Fruit fly (Drosophila melanogaster) whole organism, embryonic: Measurements from ENCODE around the gene Sec5.
A peak's percentile ranks its signal among the peaks of the same experiment; 100 is the strongest.

Experiments
- Abd-B ChIP-seq: fragments of 200-800 bp; sonication (Bioruptor generic); optimal IDR thresholded peaks from 2 replicates; lab custom pipeline; 2018; ENCODE audit warnings: missing biosample characterization, mild to moderate bottlenecking, missing genetic modification characterization, moderate library complexity
- Ada2b ChIP-seq: fragments of 200-800 bp; sonication (Bioruptor generic); IDR thresholded peaks from 2 replicates; pipeline ENCODE4 v1.3.6; 2022; ENCODE audit warnings: missing biosample characterization, missing genetic modification characterization
- Adf1 ChIP-seq: fragments of 200-800 bp; sonication (Bioruptor generic); IDR thresholded peaks from 2 replicates; pipeline ENCODE4 v1.3.6; 2022; ENCODE audit warnings: missing biosample characterization, missing genetic modification characterization
- CG10209 ChIP-seq: fragments of 200-800 bp; sonication (Bioruptor generic); optimal IDR thresholded peaks from 3 replicates; lab custom pipeline; 2017; ENCODE audit warnings: missing biosample characterization, mild to moderate bottlenecking, missing genetic modification characterization, missing genetic modification reagents
- CG10462 ChIP-seq: fragments of 200-800 bp; sonication (Bioruptor generic); optimal IDR thresholded peaks from 2 replicates; lab custom pipeline; 2016; ENCODE audit warnings: missing biosample characterization, missing genetic modification characterization
- CG12942 ChIP-seq: fragments of 200-800 bp; sonication (Bioruptor generic); optimal IDR thresholded peaks from 3 replicates; lab custom pipeline; 2016; ENCODE audit warnings: missing biosample characterization, missing genetic modification characterization
- CG15514 ChIP-seq: fragments of 200-800 bp; sonication (Bioruptor generic); optimal IDR thresholded peaks from 3 replicates; lab custom pipeline; 2017; ENCODE audit warnings: missing biosample characterization, missing genetic modification characterization, mild to moderate bottlenecking, moderate library complexity, missing genetic modification reagents
- CG17829 ChIP-seq: fragments of 200-800 bp; optimal IDR thresholded peaks from 2 replicates; lab custom pipeline; 2019; ENCODE audit warnings: missing biosample characterization, mild to moderate bottlenecking, missing genetic modification characterization, moderate library complexity
- CG1832 ChIP-seq: fragments of 200-800 bp; sonication (Bioruptor generic); optimal IDR thresholded peaks from 2 replicates; lab custom pipeline; 2017; ENCODE audit warnings: missing biosample characterization, mild to moderate bottlenecking, missing genetic modification characterization, inconsistent platforms
- CG18619 ChIP-seq: fragments of 200-800 bp; sonication (Bioruptor generic); optimal IDR thresholded peaks from 3 replicates; lab custom pipeline; 2017; ENCODE audit warnings: missing biosample characterization, mild to moderate bottlenecking, missing genetic modification characterization
- CG18764 ChIP-seq: fragments of 200-800 bp; sonication (Bioruptor generic); optimal IDR thresholded peaks from 3 replicates; lab custom pipeline; 2016; ENCODE audit warnings: missing biosample characterization, missing genetic modification characterization
- CG2678 ChIP-seq: fragments of 200-800 bp; sonication (Bioruptor generic); optimal IDR thresholded peaks from 3 replicates; lab custom pipeline; 2019; ENCODE audit warnings: missing biosample characterization, mild to moderate bottlenecking, missing genetic modification characterization, moderate library complexity
- CG3281 ChIP-seq: fragments of 200-800 bp; sonication (Bioruptor generic); optimal IDR thresholded peaks from 3 replicates; lab custom pipeline; 2017; ENCODE audit warnings: missing biosample characterization, mild to moderate bottlenecking, missing genetic modification characterization
- CG4360 ChIP-seq: fragments of 200-800 bp; sonication (Bioruptor generic); IDR thresholded peaks from 2 replicates; pipeline ENCODE4 v1.3.6; 2022; ENCODE audit warnings: missing biosample characterization, missing genetic modification characterization
- CG6175 ChIP-seq: fragments of 200-800 bp; sonication (Bioruptor generic); IDR thresholded peaks from 3 replicates; pipeline ENCODE4 v1.3.6; 2022; ENCODE audit warnings: missing biosample characterization, missing genetic modification characterization
- CG6689 ChIP-seq: fragments of 200-800 bp; sonication (Bioruptor generic); IDR thresholded peaks from 2 replicates; pipeline ENCODE4 v1.3.6; 2022; ENCODE audit warnings: missing biosample characterization, missing genetic modification characterization
- CG7745 ChIP-seq: fragments of 200-800 bp; sonication (Bioruptor generic); optimal IDR thresholded peaks from 2 replicates; lab custom pipeline; 2018; ENCODE audit warnings: missing biosample characterization, mild to moderate bottlenecking, missing genetic modification characterization, moderate library complexity
- CG8089 ChIP-seq: fragments of 200-800 bp; sonication (Bioruptor generic); optimal IDR thresholded peaks from 3 replicates; lab custom pipeline; 2016; ENCODE audit warnings: missing biosample characterization, missing genetic modification characterization
- CoRest ChIP-seq: fragments of 200-800 bp; sonication (Bioruptor generic); optimal IDR thresholded peaks from 3 replicates; lab custom pipeline; 2018; ENCODE audit warnings: missing biosample characterization, mild to moderate bottlenecking, missing genetic modification characterization, moderate library complexity
- D ChIP-seq, 2 experiments: fragments of 200-800 bp in 1 of 2; fragments of >200 bp in 1 of 2; sonication (Bioruptor generic) in 1 of 2; optimal IDR thresholded peaks; 2 replicates in 1 of 2; 3 replicates in 1 of 2; lab custom pipeline; 2017; ENCODE audit warnings: mild to moderate bottlenecking in 1 of 2, missing biosample characterization in 1 of 2, missing genetic modification characterization in 1 of 2, missing genetic modification reagents in 1 of 2
- Drgx ChIP-seq: fragments of 200-800 bp; sonication (Bioruptor generic); IDR thresholded peaks from 2 replicates; pipeline ENCODE4 v1.3.6; 2022; ENCODE audit warnings: missing biosample characterization, missing genetic modification characterization
- Gsc ChIP-seq: fragments of 200-800 bp; sonication (Bioruptor generic); IDR thresholded peaks from 2 replicates; pipeline ENCODE4 v1.3.6; 2022; ENCODE audit warnings: missing biosample characterization, missing genetic modification characterization
- H2.0 ChIP-seq: fragments of 200-800 bp; sonication (Bioruptor generic); IDR thresholded peaks from 2 replicates; pipeline ENCODE4 v1.3.6; 2022; ENCODE audit warnings: missing biosample characterization, missing genetic modification characterization
- Kr ChIP-seq: fragments of 200-800 bp; sonication (Bioruptor generic); optimal IDR thresholded peaks from 2 replicates; lab custom pipeline; 2017; ENCODE audit warnings: missing biosample characterization, mild to moderate bottlenecking, missing genetic modification characterization
- ara ChIP-seq: fragments of 200-800 bp; sonication (Bioruptor generic); IDR thresholded peaks from 2 replicates; pipeline ENCODE4 v1.3.6; 2022; ENCODE audit warnings: missing biosample characterization, missing genetic modification characterization
- ase ChIP-seq: fragments of 200-800 bp; sonication (Bioruptor generic); IDR thresholded peaks from 3 replicates; pipeline ENCODE4 v1.3.6; 2022; ENCODE audit warnings: missing biosample characterization, missing genetic modification characterization
- bab2 ChIP-seq: fragments of 200-800 bp; sonication (Bioruptor generic); optimal IDR thresholded peaks from 2 replicates; lab custom pipeline; 2016; ENCODE audit warnings: missing biosample characterization, missing genetic modification characterization
- chif ChIP-seq, 2 experiments: fragments of 200-800 bp; sonication (Bioruptor generic); optimal IDR thresholded peaks; 3 replicates each; lab custom pipeline; 2016; ENCODE audit warnings: missing biosample characterization in 2 of 2, missing genetic modification characterization in 2 of 2
- chm ChIP-seq: fragments of 200-800 bp; sonication (Bioruptor generic); IDR thresholded peaks from 2 replicates; pipeline ENCODE4 v1.3.6; 2022; ENCODE audit warnings: missing biosample characterization, missing genetic modification characterization
- dpn ChIP-seq, 2 experiments: fragments of 200-800 bp; sonication (Bioruptor generic); optimal IDR thresholded peaks; 3 replicates each; lab custom pipeline; 2016; ENCODE audit warnings: missing biosample characterization in 2 of 2, missing genetic modification characterization in 2 of 2
- gsb ChIP-seq: fragments of 200-800 bp; sonication (Bioruptor generic); IDR thresholded peaks from 2 replicates; pipeline ENCODE4 v1.3.6; 2022; ENCODE audit warnings: missing biosample characterization, missing genetic modification characterization
- hb ChIP-seq: fragments of 200-800 bp; sonication (Bioruptor generic); IDR thresholded peaks from 3 replicates; pipeline ENCODE4 v1.3.6; 2022; ENCODE audit warnings: missing biosample characterization, missing genetic modification characterization; ENCODE audit not compliant: partially characterized antibody
- hbn ChIP-seq: fragments of 200-800 bp; sonication (Bioruptor generic); IDR thresholded peaks from 2 replicates; pipeline ENCODE4 v1.3.6; 2022; ENCODE audit warnings: missing biosample characterization, missing genetic modification characterization; ENCODE audit not compliant: partially characterized antibody
- jing ChIP-seq: fragments of 200-800 bp; sonication (Bioruptor generic); optimal IDR thresholded peaks from 2 replicates; lab custom pipeline; 2018; ENCODE audit warnings: missing biosample characterization, mild to moderate bottlenecking, missing genetic modification characterization
- ken ChIP-seq: fragments of 200-800 bp; sonication (Bioruptor generic); IDR thresholded peaks from 3 replicates; pipeline ENCODE4 v1.3.6; 2022; ENCODE audit warnings: missing biosample characterization, missing genetic modification characterization
- klu ChIP-seq: fragments of 200-800 bp; sonication (Bioruptor generic); IDR thresholded peaks from 2 replicates; pipeline ENCODE4 v1.3.6; 2022; ENCODE audit warnings: missing biosample characterization, missing genetic modification characterization
- lov ChIP-seq, 2 experiments: fragments of 200-800 bp in 1 of 2; fragments of >200 bp in 1 of 2; sonication (Bioruptor generic) in 1 of 2; IDR thresholded peaks in 1 of 2; optimal IDR thresholded peaks in 1 of 2; 2 replicates in 1 of 2; 3 replicates in 1 of 2; pipeline versions ENCODE4 v1.3.6 to Lab custom; 2017 to 2022; ENCODE audit warnings: missing biosample characterization in 1 of 2, missing genetic modification characterization in 1 of 2
- nom ChIP-seq: fragments of 200-800 bp; sonication (Bioruptor generic); optimal IDR thresholded peaks from 2 replicates; lab custom pipeline; 2017; ENCODE audit warnings: missing biosample characterization, missing genetic modification characterization, mild to moderate bottlenecking, moderate library complexity, missing genetic modification reagents
- otp ChIP-seq: fragments of 200-800 bp; sonication (Bioruptor generic); IDR thresholded peaks from 3 replicates; pipeline ENCODE4, ENCODE4 v1.3.6; 2022; ENCODE audit warnings: missing biosample characterization, missing genetic modification characterization
- p53 ChIP-seq: fragments of 200-800 bp; sonication (Bioruptor generic); optimal IDR thresholded peaks from 2 replicates; lab custom pipeline; 2016; ENCODE audit warnings: missing biosample characterization, missing genetic modification characterization
- pzg ChIP-seq: fragments of 200-800 bp; sonication (Bioruptor generic); optimal IDR thresholded peaks from 3 replicates; lab custom pipeline; 2018; ENCODE audit warnings: missing biosample characterization, mild to moderate bottlenecking, missing genetic modification characterization, moderate library complexity
- sim ChIP-seq: fragments of 200-800 bp; sonication (Bioruptor generic); IDR thresholded peaks from 2 replicates; pipeline ENCODE4 v1.3.6; 2022; ENCODE audit warnings: missing biosample characterization, missing genetic modification characterization
- slbo ChIP-seq: fragments of 200-800 bp; sonication (Bioruptor generic); IDR thresholded peaks from 2 replicates; pipeline ENCODE4 v1.3.6; 2022; ENCODE audit warnings: missing biosample characterization, missing genetic modification characterization
- slp2 ChIP-seq: fragments of 200-800 bp; sonication (Bioruptor generic); optimal IDR thresholded peaks from 2 replicates; lab custom pipeline; 2016; ENCODE audit warnings: missing biosample characterization, missing genetic modification characterization
- tap ChIP-seq: fragments of 200-800 bp; optimal IDR thresholded peaks from 3 replicates; lab custom pipeline; 2019; ENCODE audit warnings: missing biosample characterization, mild to moderate bottlenecking, missing genetic modification characterization, moderate library complexity
- trem ChIP-seq: fragments of 200-800 bp; optimal IDR thresholded peaks from 3 replicates; lab custom pipeline; 2019; ENCODE audit warnings: missing biosample characterization, mild to moderate bottlenecking, missing genetic modification characterization, moderate library complexity
- ttk ChIP-seq: fragments of 200-800 bp; sonication (Bioruptor generic); IDR thresholded peaks from 2 replicates; pipeline ENCODE4 v2.1.2; 2022; ENCODE audit warnings: missing biosample characterization, missing genetic modification characterization
- wor ChIP-seq: fragments of 200-800 bp; sonication (Bioruptor generic); IDR thresholded peaks from 2 replicates; pipeline ENCODE4 v1.3.6; 2022; ENCODE audit warnings: missing biosample characterization, missing genetic modification characterization
- zfh1 ChIP-seq: fragments of 200-800 bp; sonication (Bioruptor generic); IDR thresholded peaks from 3 replicates; pipeline ENCODE4 v1.3.6; 2022; ENCODE audit warnings: missing biosample characterization, missing genetic modification characterization

Sec5 gene

DNA sequence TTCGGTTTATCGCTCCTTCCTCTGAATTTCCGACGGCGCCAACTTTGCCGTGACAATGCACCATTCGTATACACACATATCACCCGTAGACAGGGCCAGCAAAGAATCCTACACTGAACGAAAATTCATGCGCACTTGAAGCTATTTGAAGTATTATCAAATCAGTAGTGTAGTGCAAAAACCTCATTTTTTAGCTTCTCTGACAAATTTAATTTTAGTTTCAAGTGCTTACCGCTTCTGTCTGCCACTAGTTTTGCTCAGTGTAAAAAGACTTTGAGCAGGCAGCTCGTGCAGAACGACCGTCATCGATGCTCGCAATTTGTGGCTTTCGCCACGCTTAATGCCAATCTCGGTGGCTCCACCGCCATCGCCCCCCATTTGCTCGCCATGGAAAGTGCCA, 12.3 kb upstream of the Sec5 start (continued):
- TF ChIP-seq Ada2b (peak; percentile 73), lov (optimal IDR thresholded peaks at IDR 0.05; lab: Kevin White, UChicago) (no peak), lov (GFP tag; IDR thresholded peaks at IDR 0.05; lab: Robert Waterston, UW) (peak; percentile 69; the same call in 1 of the 3 replicates), trem (tag; lab: Kevin White, UChicago) (no peak), Abd-B (GFP tag; lab: Kevin White, UChicago) (peak; percentile 18), ara (no peak), CG4360 (no peak), otp (GFP tag; lab: Robert Waterston, UW) (peak; percentile 67; the same call in 1 of the 3 replicates), CG15514 (GFP tag; lab: Kevin White, UChicago) (peak; percentile 28), chm (GFP tag; lab: Robert Waterston, UW) (0 out of 2 replicates have a peak, but pooled peaks have one; percentile 44), CG12942 (GFP tag; lab: Kevin White, UChicago) (peak; percentile 60), CG6689 (GFP tag; lab: Robert Waterston, UW) (peak; percentile 48), hb (GFP tag; lab: Robert Waterston, UW) (no peak), nom (GFP tag; lab: Kevin White, UChicago) (peak; percentile 6), sim (peak; percentile 39; the same call in 1 of the 2 replicates), chif (GFP tag; optimal IDR thresholded peaks at IDR 0.05; lab: Kevin White, UChicago) (peak; percentile 39 to 59), bab2 (peak; percentile 28), pzg (GFP tag; lab: Kevin White, UChicago) (no peak), gsb (GFP tag; lab: Robert Waterston, UW) (no peak), dpn (GFP tag; optimal IDR thresholded peaks at IDR 0.05; lab: Kevin White, UChicago) (peak; percentile 24 to 56), Drgx (peak; percentile 84), CG7745 (tag; lab: Kevin White, UChicago) (no peak), CG3281 (GFP tag; lab: Kevin White, UChicago) (no peak), CG17829 (tag; lab: Kevin White, UChicago) (no peak), slp2 (GFP tag; lab: Kevin White, UChicago) (peak; percentile 26), CG10462 (GFP tag; lab: Kevin White, UChicago) (no peak), Gsc (GFP tag; lab: Robert Waterston, UW) (no peak), CG18619 (GFP tag; lab: Kevin White, UChicago) (no peak), H2.0 (GFP tag; lab: Robert Waterston, UW) (peak; percentile 40; the same call in 1 of the 2 replicates), klu (GFP tag; lab: Robert Waterston, UW) (0 out of 2 replicates have a peak, but pooled peaks have one; percentile 27), Kr (GFP tag; lab: Kevin White, UChicago) (no peak), Adf1 (GFP tag; lab: Robert Waterston, UW) (no peak), CG8089 (GFP tag; lab: Kevin White, UChicago) (peak; percentile 18), CG10209 (GFP tag; lab: Kevin White, UChicago) (peak; percentile 51), D (optimal IDR thresholded peaks at IDR 0.05; lab: Kevin White, UChicago) (no peak), D (GFP tag; optimal IDR thresholded peaks at IDR 0.05; lab: Kevin White, UChicago) (no peak), ttk (GFP tag; lab: Robert Waterston, UW) (peak; percentile 41; the same call in 1 of the 2 replicates), zfh1 (GFP tag; lab: Robert Waterston, UW) (peak; percentile 55; the same call in 2 of the 3 replicates), CG1832 (GFP tag; lab: Kevin White, UChicago) (no peak), wor (GFP tag; lab: Robert Waterston, UW) (0 out of 2 replicates have a peak, but pooled peaks have one; percentile 21), jing (GFP tag; lab: Kevin White, UChicago) (no peak), hbn (GFP tag; lab: Robert Waterston, UW) (no peak), p53 (GFP tag; lab: Kevin White, UChicago) (no peak), CG2678 (tag; lab: Kevin White, UChicago) (no peak), CoRest (tag; lab: Kevin White, UChicago) (peak; percentile 22), slbo (GFP tag; lab: Robert Waterston, UW) (peak; percentile 9; the same call in 1 of the 2 replicates), ase (GFP tag; lab: Robert Waterston, UW) (0 out of 3 replicates have a peak, but pooled peaks have one; percentile 18), ken (GFP tag; lab: Robert Waterston, UW) (peak; percentile 51; the same call in 1 of the 3 replicates), CG18764 (GFP tag; lab: Kevin White, UChicago) (no peak), CG6175 (GFP tag; lab: Robert Waterston, UW) (no peak), tap (tag; lab: Kevin White, UChicago) (no peak)
